Fruit fly (Drosophila melanogaster) whole organism, embryonic: ENCODE results near the gene egh.

Experiments used
- Abd-B ChIP-seq: fragments of 200-800 bp; sonication (Bioruptor generic); optimal IDR thresholded peaks from 2 replicates; lab custom pipeline; 2018; ENCODE audit warnings: missing biosample characterization, mild to moderate bottlenecking, missing genetic modification characterization, moderate library complexity
- B-H1 ChIP-seq: fragments of 200-800 bp; sonication (Bioruptor generic); IDR thresholded peaks from 3 replicates; pipeline ENCODE4 v1.3.6; 2022; ENCODE audit warnings: missing biosample characterization, missing genetic modification characterization
- Blimp-1 ChIP-seq: fragments of 200-800 bp; sonication (Bioruptor generic); optimal IDR thresholded peaks from 3 replicates; lab custom pipeline; 2018; ENCODE audit warnings: missing biosample characterization, missing genetic modification characterization, mild to moderate bottlenecking, moderate library complexity, missing genetic modification reagents
- CG1024 ChIP-seq: fragments of 200-800 bp; sonication (Bioruptor generic); IDR thresholded peaks from 2 replicates; pipeline ENCODE4 v1.3.6; 2022; ENCODE audit warnings: missing biosample characterization, missing genetic modification characterization
- CG10543 ChIP-seq: fragments of 200-800 bp; sonication (Bioruptor generic); optimal IDR thresholded peaks from 3 replicates; lab custom pipeline; 2017; ENCODE audit warnings: missing biosample characterization, mild to moderate bottlenecking, missing genetic modification characterization, moderate library complexity
- CG12236 ChIP-seq: fragments of 200-800 bp; sonication (Bioruptor generic); optimal IDR thresholded peaks from 2 replicates; lab custom pipeline; 2016; ENCODE audit warnings: missing biosample characterization, missing genetic modification characterization
- CG12744 ChIP-seq: fragments of 200-800 bp; sonication (Bioruptor generic); optimal IDR thresholded peaks from 2 replicates; lab custom pipeline; 2016; ENCODE audit warnings: missing biosample characterization, missing genetic modification characterization
- CG14050 ChIP-seq: fragments of 200-800 bp; sonication (Bioruptor generic); IDR thresholded peaks from 3 replicates; pipeline ENCODE4 v1.3.6; 2022; ENCODE audit warnings: missing biosample characterization, missing genetic modification characterization
- CG1529 ChIP-seq: fragments of 200-800 bp; sonication (Bioruptor generic); optimal IDR thresholded peaks from 3 replicates; lab custom pipeline; 2018; ENCODE audit warnings: missing biosample characterization, missing genetic modification characterization
- CG15696 ChIP-seq: fragments of 200-800 bp; sonication (Bioruptor generic); optimal IDR thresholded peaks from 2 replicates; lab custom pipeline; 2019; ENCODE audit warnings: missing biosample characterization, mild to moderate bottlenecking, missing genetic modification characterization, moderate library complexity
- CG17186 ChIP-seq: fragments of 200-800 bp; sonication (Bioruptor generic); optimal IDR thresholded peaks from 3 replicates; lab custom pipeline; 2017; ENCODE audit warnings: missing biosample characterization, missing genetic modification reagents, missing genetic modification characterization
- CG2199 ChIP-seq: fragments of 200-800 bp; sonication (Bioruptor generic); IDR thresholded peaks from 3 replicates; pipeline ENCODE4 v1.3.6; 2022; ENCODE audit warnings: missing biosample characterization, missing genetic modification characterization
- CG3995 ChIP-seq: fragments of 200-800 bp; sonication (Bioruptor generic); optimal IDR thresholded peaks from 3 replicates; lab custom pipeline; 2016; ENCODE audit warnings: missing biosample characterization, missing genetic modification characterization
- CG4328 ChIP-seq: fragments of 200-800 bp; sonication (Bioruptor generic); optimal IDR thresholded peaks from 3 replicates; lab custom pipeline; 2017; ENCODE audit warnings: missing biosample characterization, missing genetic modification reagents, missing genetic modification characterization
- CG6813 ChIP-seq: fragments of 200-800 bp; sonication (Bioruptor generic); optimal IDR thresholded peaks from 2 replicates; lab custom pipeline; 2017; ENCODE audit warnings: missing biosample characterization, missing genetic modification characterization, mild to moderate bottlenecking, moderate library complexity, missing genetic modification reagents
- CG7745 ChIP-seq: fragments of 200-800 bp; sonication (Bioruptor generic); optimal IDR thresholded peaks from 2 replicates; lab custom pipeline; 2018; ENCODE audit warnings: missing biosample characterization, mild to moderate bottlenecking, missing genetic modification characterization, moderate library complexity
- CG7839 ChIP-seq: fragments of 200-800 bp; sonication (Bioruptor generic); optimal IDR thresholded peaks from 3 replicates; lab custom pipeline; 2018; ENCODE audit warnings: missing biosample characterization, mild to moderate bottlenecking, missing genetic modification characterization, moderate library complexity
- CG8089 ChIP-seq: fragments of 200-800 bp; sonication (Bioruptor generic); optimal IDR thresholded peaks from 3 replicates; lab custom pipeline; 2016; ENCODE audit warnings: missing biosample characterization, missing genetic modification characterization
- CG8478 ChIP-seq: fragments of >200 bp; optimal IDR thresholded peaks from 2 replicates; lab custom pipeline; 2018
- CG9215 ChIP-seq: fragments of 200-800 bp; sonication (Bioruptor generic); IDR thresholded peaks from 2 replicates; pipeline ENCODE4 v1.3.6; 2022; ENCODE audit warnings: missing biosample characterization, missing genetic modification characterization
- Dp ChIP-seq: fragments of 200-800 bp; sonication (Bioruptor generic); optimal IDR thresholded peaks from 2 replicates; lab custom pipeline; 2018; ENCODE audit warnings: missing biosample characterization, mild to moderate bottlenecking, missing genetic modification characterization, moderate library complexity
- Hr3 ChIP-seq: fragments of 200-800 bp; sonication (Bioruptor generic); optimal IDR thresholded peaks from 3 replicates; lab custom pipeline; 2016; ENCODE audit warnings: missing biosample characterization, missing genetic modification characterization
- Myb ChIP-seq: fragments of 200-800 bp; sonication (Bioruptor generic); optimal IDR thresholded peaks from 2 replicates; lab custom pipeline; 2016; ENCODE audit warnings: missing biosample characterization, missing genetic modification characterization
- NFAT ChIP-seq: fragments of 200-800 bp; sonication (Bioruptor generic); IDR thresholded peaks from 2 replicates; pipeline ENCODE4 v1.3.6; 2022; ENCODE audit warnings: missing biosample characterization, missing genetic modification characterization
- Nf-YA ChIP-seq: fragments of 200-800 bp; sonication (Bioruptor generic); IDR thresholded peaks from 2 replicates; pipeline ENCODE4 v1.3.6; 2022; ENCODE audit warnings: missing biosample characterization, missing genetic modification characterization
- Nf-YB ChIP-seq: fragments of 200-800 bp; sonication (Bioruptor generic); optimal IDR thresholded peaks from 3 replicates; lab custom pipeline; 2019; ENCODE audit warnings: missing biosample characterization, mild to moderate bottlenecking, missing genetic modification characterization, moderate library complexity
- Poxn ChIP-seq: fragments of 200-800 bp; sonication (Bioruptor generic); IDR thresholded peaks from 2 replicates; pipeline ENCODE4 v1.3.6; 2022; ENCODE audit warnings: missing biosample characterization, missing genetic modification characterization
- Scr ChIP-seq: fragments of 200-800 bp; sonication (Bioruptor generic); IDR thresholded peaks from 2 replicates; pipeline ENCODE4 v1.3.6; 2022; ENCODE audit warnings: missing biosample characterization, missing genetic modification characterization; ENCODE audit not compliant: partially characterized antibody
- ato ChIP-seq: fragments of 200-800 bp; sonication (Bioruptor generic); IDR thresholded peaks from 2 replicates; pipeline ENCODE4 v1.3.6; 2022; ENCODE audit warnings: missing biosample characterization, missing genetic modification characterization; ENCODE audit not compliant: partially characterized antibody
- bcd ChIP-seq: fragments of 200-800 bp; sonication (Bioruptor generic); optimal IDR thresholded peaks from 2 replicates; lab custom pipeline; 2017; ENCODE audit warnings: missing biosample characterization, mild to moderate bottlenecking, missing genetic modification characterization
- crp ChIP-seq, 2 experiments: fragments of 200-800 bp; sonication (Bioruptor generic); optimal IDR thresholded peaks; 2 replicates in 1 of 2; 3 replicates in 1 of 2; lab custom pipeline; 2017; ENCODE audit warnings: missing biosample characterization in 2 of 2, missing genetic modification characterization in 2 of 2, mild to moderate bottlenecking in 1 of 2, moderate library complexity in 1 of 2
- dati ChIP-seq: fragments of 200-800 bp; sonication (Bioruptor generic); IDR thresholded peaks from 2 replicates; pipeline ENCODE4 v1.3.6; 2022; ENCODE audit warnings: missing biosample characterization, missing genetic modification characterization
- dmrt11E ChIP-seq: fragments of 200-800 bp; sonication (Bioruptor generic); optimal IDR thresholded peaks from 3 replicates; lab custom pipeline; 2018; ENCODE audit warnings: missing biosample characterization, mild to moderate bottlenecking, missing genetic modification characterization, moderate library complexity
- gcm ChIP-seq: fragments of 200-800 bp; sonication (Bioruptor generic); optimal IDR thresholded peaks from 2 replicates; lab custom pipeline; 2019; ENCODE audit warnings: missing biosample characterization, mild to moderate bottlenecking, missing genetic modification characterization, moderate library complexity
- gfzf ChIP-seq: fragments of 200-800 bp; sonication (Bioruptor generic); optimal IDR thresholded peaks from 2 replicates; lab custom pipeline; 2016; ENCODE audit warnings: missing biosample characterization, mild to moderate bottlenecking, missing genetic modification characterization, moderate library complexity
- grn ChIP-seq: fragments of 200-800 bp; sonication (Bioruptor generic); optimal IDR thresholded peaks from 3 replicates; lab custom pipeline; 2017; ENCODE audit warnings: missing biosample characterization, missing genetic modification characterization
- gsb ChIP-seq: fragments of 200-800 bp; sonication (Bioruptor generic); IDR thresholded peaks from 2 replicates; pipeline ENCODE4 v1.3.6; 2022; ENCODE audit warnings: missing biosample characterization, missing genetic modification characterization
- gt ChIP-seq: fragments of 200-800 bp; sonication (Bioruptor generic); IDR thresholded peaks from 2 replicates; pipeline ENCODE4 v1.3.6; 2022; ENCODE audit warnings: missing biosample characterization, missing genetic modification characterization
- inv ChIP-seq: fragments of 200-800 bp; sonication (Bioruptor generic); IDR thresholded peaks from 2 replicates; pipeline ENCODE4 v1.3.6; 2022; ENCODE audit warnings: missing biosample characterization, missing genetic modification characterization; ENCODE audit not compliant: partially characterized antibody
- jing ChIP-seq: fragments of 200-800 bp; sonication (Bioruptor generic); optimal IDR thresholded peaks from 2 replicates; lab custom pipeline; 2018; ENCODE audit warnings: missing biosample characterization, mild to moderate bottlenecking, missing genetic modification characterization
- otp ChIP-seq: fragments of 200-800 bp; sonication (Bioruptor generic); IDR thresholded peaks from 3 replicates; pipeline ENCODE4, ENCODE4 v1.3.6; 2022; ENCODE audit warnings: missing biosample characterization, missing genetic modification characterization
- peb ChIP-seq: fragments of 200-800 bp; sonication (Bioruptor generic); IDR thresholded peaks from 2 replicates; pipeline ENCODE4 v1.3.6; 2022; ENCODE audit warnings: missing biosample characterization, missing genetic modification characterization
- ranshi ChIP-seq: fragments of 200-800 bp; sonication (Bioruptor generic); IDR thresholded peaks from 2 replicates; pipeline ENCODE4 v1.3.6; 2022; ENCODE audit warnings: missing biosample characterization, missing genetic modification characterization
- schlank ChIP-seq: fragments of 200-800 bp; sonication (Bioruptor generic); optimal IDR thresholded peaks from 2 replicates; lab custom pipeline; 2018; ENCODE audit warnings: missing biosample characterization, mild to moderate bottlenecking, missing genetic modification characterization
- sima ChIP-seq: fragments of 200-800 bp; sonication (Bioruptor generic); optimal IDR thresholded peaks from 2 replicates; lab custom pipeline; 2016; ENCODE audit warnings: missing biosample characterization, missing genetic modification characterization
- tup ChIP-seq: fragments of 200-800 bp; sonication (Bioruptor generic); optimal IDR thresholded peaks from 2 replicates; lab custom pipeline; 2016; ENCODE audit warnings: missing biosample characterization, mild to moderate bottlenecking, missing genetic modification characterization, moderate library complexity
- unc-4 ChIP-seq: fragments of 200-800 bp; sonication (Bioruptor generic); IDR thresholded peaks from 2 replicates; pipeline ENCODE4 v1.3.6; 2022; ENCODE audit warnings: missing biosample characterization, missing genetic modification characterization; ENCODE audit not compliant: partially characterized antibody
- vfl ChIP-seq: fragments of 200-800 bp; sonication (Bioruptor generic); optimal IDR thresholded peaks from 2 replicates; lab custom pipeline; 2016; ENCODE audit warnings: missing biosample characterization, missing genetic modification characterization
- wor ChIP-seq: fragments of 200-800 bp; sonication (Bioruptor generic); IDR thresholded peaks from 2 replicates; pipeline ENCODE4 v1.3.6; 2022; ENCODE audit warnings: missing biosample characterization, missing genetic modification characterization
- zfh2 ChIP-seq: fragments of 200-800 bp; sonication (Bioruptor generic); optimal IDR thresholded peaks from 2 replicates; lab custom pipeline; 2016; ENCODE audit warnings: missing biosample characterization, missing genetic modification characterization

Gene egh

dm6 chrX:2619651-2620050, 31.3 kb downstream of the egh start, which contains the start of the genes Tsp3A and Seipin (continued):
- TF ChIP-seq Myb (GFP tag; lab: Kevin White, UChicago) (peak; percentile 77), Abd-B (GFP tag; lab: Kevin White, UChicago) (peak; percentile 65), gsb (GFP tag; lab: Robert Waterston, UW) (peak; percentile 85), zfh2 (GFP tag; lab: Kevin White, UChicago) (peak; percentile 85), ranshi (GFP tag; lab: Robert Waterston, UW) (peak; percentile 87), CG15696 (tag; lab: Kevin White, UChicago) (peak; percentile 36), CG9215 (GFP tag; lab: Robert Waterston, UW) (peak; percentile 78), bcd (peak; percentile 87), CG1024 (GFP tag; lab: Robert Waterston, UW) (peak; percentile 77), CG3995 (GFP tag; lab: Kevin White, UChicago) (peak; percentile 71), CG12236 (peak; percentile 12), CG14050 (GFP tag; lab: Robert Waterston, UW) (peak; percentile 74), gt (GFP tag; lab: Robert Waterston, UW) (peak; percentile 53; the same call in 1 of the 2 replicates), Scr (GFP tag; lab: Robert Waterston, UW) (peak; percentile 65), CG10543 (GFP tag; lab: Kevin White, UChicago) (peak; percentile 70), gfzf (GFP tag; lab: Kevin White, UChicago) (peak; percentile 27), sima (GFP tag; lab: Kevin White, UChicago) (no peak), inv (GFP tag; lab: Robert Waterston, UW) (no peak; the same call in 1 of the 2 replicates), CG7839 (no peak), crp (GFP tag; optimal IDR thresholded peaks at IDR 0.05; lab: Kevin White, UChicago) (peak; percentile 38 to 87), CG1529 (GFP tag; lab: Kevin White, UChicago) (peak; percentile 48), Hr3 (GFP tag; lab: Kevin White, UChicago) (peak; percentile 27), Blimp-1 (GFP tag; lab: Kevin White, UChicago) (peak; percentile 65), vfl (peak; percentile 54), CG4328 (GFP tag; lab: Kevin White, UChicago) (peak; percentile 60), schlank (tag; lab: Kevin White, UChicago) (peak; percentile 87), Nf-YB (peak; percentile 45), CG6813 (GFP tag; lab: Kevin White, UChicago) (peak; percentile 80), dmrt11E (tag; lab: Kevin White, UChicago) (peak; percentile 58), grn (GFP tag; lab: Kevin White, UChicago) (peak; percentile 86), jing (GFP tag; lab: Kevin White, UChicago) (no peak), CG8478 (lab: Kevin White, UChicago) (no peak), CG2199 (GFP tag; lab: Robert Waterston, UW) (0 out of 3 replicates have a peak, but pooled peaks have one; percentile 52), NFAT (peak; percentile 92), tup (GFP tag; lab: Kevin White, UChicago) (peak; percentile 49), CG7745 (tag; lab: Kevin White, UChicago) (no peak), gcm (peak; percentile 67), unc-4 (peak; percentile 57), Nf-YA (peak; percentile 67), Dp (GFP tag; lab: Kevin White, UChicago) (peak; percentile 28), Poxn (peak; percentile 41; the same call in 1 of the 2 replicates), dati (GFP tag; lab: Robert Waterston, UW) (peak; percentile 79), CG17186 (GFP tag; lab: Kevin White, UChicago) (peak; percentile 60), B-H1 (GFP tag; lab: Robert Waterston, UW) (peak; percentile 77), wor (GFP tag; lab: Robert Waterston, UW) (peak; percentile 53), otp (GFP tag; lab: Robert Waterston, UW) (peak; percentile 77), CG8089 (GFP tag; lab: Kevin White, UChicago) (peak; percentile 60), peb (peak; percentile 59; the same call in 1 of the 2 replicates), ato (GFP tag; lab: Robert Waterston, UW) (peak; percentile 54; the same call in 1 of the 2 replicates), CG12744 (GFP tag; lab: Kevin White, UChicago) (peak; percentile 72)
